Worm (Caenorhabditis elegans): Measurements from ENCODE around the gene let-60.

Gene let-60

ce11 chrIV:11690988-11691387, at the start of gene let-60:
Gene let-60, minus strand, starts transcription at chrIV:11691088.
- TF ChIP-seq fos-1 (tag; optimal IDR thresholded peaks at IDR 0.05) (no peak), ama-1 (optimal IDR thresholded peaks at IDR 0.05) (no peak), nhr-11 (tag; optimal IDR thresholded peaks at IDR 0.05) (no peak), nfya-1 (tag; optimal IDR thresholded peaks at IDR 0.05; ENCODE audit: insufficient read depth) (no peak), fkh-2 (tag; optimal IDR thresholded peaks at IDR 0.05) (no peak), lsy-12 (tag; optimal IDR thresholded peaks at IDR 0.05) (no peak), elt-2 (tag; optimal IDR thresholded peaks at IDR 0.05) (no peak), elt-3 (tag; optimal IDR thresholded peaks at IDR 0.05) (no peak), elt-1 (tag; optimal IDR thresholded peaks at IDR 0.05) (no peak), sea-2 (GFP tag; optimal IDR thresholded peaks at IDR 0.05) (no peak), eor-1 (tag; optimal IDR thresholded peaks at IDR 0.05) (no peak), nhr-77 (tag; optimal IDR thresholded peaks at IDR 0.05) (no peak), tbx-2 (tag; optimal IDR thresholded peaks at IDR 0.05) (no peak), unc-62 (GFP tag; optimal IDR thresholded peaks at IDR 0.05) (no peak), unc-39 (tag; optimal IDR thresholded peaks at IDR 0.05) (no peak), skn-1 (tag; optimal IDR thresholded peaks at IDR 0.05) (no peak), egl-27 (tag; optimal IDR thresholded peaks at IDR 0.05) (no peak), nhr-237 (tag; optimal IDR thresholded peaks at IDR 0.05) (no peak), mdl-1 (tag; optimal IDR thresholded peaks at IDR 0.05) (no peak)

ce11 chrIV:11740204-11740603, 49.3 kb upstream of the let-60 start, which contains the start of gene K01A6.4:
Gene K01A6.4, minus strand, starts transcription at chrIV:11740304.
- TF ChIP-seq ceh-9 (tag; optimal IDR thresholded peaks at IDR 0.05) = no peak
- TF ChIP-seq pha-4 (tag; optimal IDR thresholded peaks at IDR 0.05) = no peak
- no peak for TF ChIP-seq elt-2 (tag; optimal IDR thresholded peaks at IDR 0.05)
- no peak for TF ChIP-seq ztf-11 (tag; optimal IDR thresholded peaks at IDR 0.05)
- TF ChIP-seq lin-39 (tag; optimal IDR thresholded peaks at IDR 0.05) = no peak
- TF ChIP-seq aly-2 (tag; optimal IDR thresholded peaks at IDR 0.05) = no peak

DNA sequence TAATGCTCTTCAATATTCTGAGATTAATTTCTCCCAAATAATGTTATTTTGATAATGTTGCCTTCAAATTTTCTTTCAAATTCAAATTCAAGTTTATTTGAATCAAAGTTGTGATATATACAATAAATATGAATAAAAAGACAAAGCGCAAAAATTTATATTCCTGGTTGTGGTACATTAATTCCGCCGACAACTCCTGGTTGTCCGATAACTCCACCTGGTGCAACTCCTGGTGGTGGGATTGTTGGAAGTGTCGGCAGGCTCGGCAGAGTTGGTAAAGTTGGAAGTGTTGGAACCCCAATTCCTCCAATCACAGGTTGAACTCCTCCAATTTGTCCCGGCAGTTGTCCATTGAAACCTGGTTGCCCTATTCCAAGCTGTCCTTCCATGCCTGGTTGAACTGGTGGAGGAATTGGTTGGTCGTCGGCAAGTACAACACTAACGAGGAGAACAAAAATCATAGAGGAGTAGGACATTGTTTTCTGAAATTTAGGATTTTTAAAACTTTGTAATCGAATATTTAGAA, 47.3 kb upstream of the let-60 start, which contains the start of gene K01A6.7:
K01A6.7 (minus strand) TSS at position 476 of the 526 bp plus-strand sequence.
- no peak for TF ChIP-seq snpc-4 (tag; optimal IDR thresholded peaks at IDR 0.05)
- no peak for TF ChIP-seq lin-15B (tag; optimal IDR thresholded peaks at IDR 0.05)
- no peak for TF ChIP-seq mml-1 (tag; optimal IDR thresholded peaks at IDR 0.05)
- no peak for TF ChIP-seq aly-2 (tag; optimal IDR thresholded peaks at IDR 0.05)
- no peak for TF ChIP-seq skn-1 (tag; optimal IDR thresholded peaks at IDR 0.05)
- TF ChIP-seq nhr-25 (tag; optimal IDR thresholded peaks at IDR 0.05) = no peak
- TF ChIP-seq ztf-11 (tag; optimal IDR thresholded peaks at IDR 0.05) = no peak
- TF ChIP-seq mdl-1 (tag; optimal IDR thresholded peaks at IDR 0.05) = no peak
- TF ChIP-seq nhr-76 (tag; optimal IDR thresholded peaks at IDR 0.05) = no peak
- no peak for TF ChIP-seq elt-3 (tag; optimal IDR thresholded peaks at IDR 0.05)
- TF ChIP-seq ZK546.5 (tag; optimal IDR thresholded peaks at IDR 0.05) = no peak
- TF ChIP-seq ceh-28 (tag; optimal IDR thresholded peaks at IDR 0.05) = no peak
- no peak for TF ChIP-seq fos-1 (tag; optimal IDR thresholded peaks at IDR 0.05)
- no peak for TF ChIP-seq pqm-1 (tag; optimal IDR thresholded peaks at IDR 0.05)
- no peak for TF ChIP-seq daf-12 (tag; optimal IDR thresholded peaks at IDR 0.05)
- TF ChIP-seq nhr-12 (tag; optimal IDR thresholded peaks at IDR 0.05) = no peak
- TF ChIP-seq ceh-9 (tag; optimal IDR thresholded peaks at IDR 0.05) = no peak

ce11 chrIV:11737269-11737668, 46.4 kb upstream of the let-60 start, which contains the start of gene K01A6.8:
Gene K01A6.8, minus strand, starts transcription at chrIV:11737369.
- no peak for TF ChIP-seq elt-2 (tag; optimal IDR thresholded peaks at IDR 0.05)
- TF ChIP-seq pqm-1 (tag; optimal IDR thresholded peaks at IDR 0.05) = no peak
- no peak for TF ChIP-seq daf-12 (tag; optimal IDR thresholded peaks at IDR 0.05)
- no peak for TF ChIP-seq unc-62 (GFP tag; optimal IDR thresholded peaks at IDR 0.05)
- TF ChIP-seq unc-39 (tag; optimal IDR thresholded peaks at IDR 0.05) = no peak
- no peak for TF ChIP-seq R02D3.7 (tag; optimal IDR thresholded peaks at IDR 0.05)

DNA sequence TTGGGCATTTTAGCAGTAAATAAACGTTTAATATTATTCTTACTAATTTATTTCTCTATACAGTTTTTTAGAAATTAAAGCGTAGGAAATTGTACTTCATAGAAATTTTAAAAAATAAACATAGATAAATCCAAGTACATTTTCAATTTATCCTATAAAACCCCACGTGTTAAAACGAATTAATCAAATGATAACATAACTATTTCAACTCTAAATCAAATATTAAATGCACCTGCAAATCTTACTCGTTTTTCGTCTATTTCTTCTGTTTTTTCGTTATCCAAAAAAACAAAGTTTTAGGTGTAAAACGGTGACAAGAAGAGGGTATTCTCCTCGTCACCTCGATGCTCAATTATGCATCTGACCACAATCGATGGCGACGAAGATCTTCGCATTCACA, 44.1 kb upstream of the let-60 start, which contains the start of gene K01A6.6:
K01A6.6 (plus strand) TSS at position 301 of the 400 bp plus-strand sequence.
- TF ChIP-seq sea-2 (GFP tag; optimal IDR thresholded peaks at IDR 0.05) (no peak), nfya-1 (tag; optimal IDR thresholded peaks at IDR 0.05; ENCODE audit: insufficient read depth) (no peak), unc-62 (GFP tag; optimal IDR thresholded peaks at IDR 0.05) (no peak)
